Worm (Caenorhabditis elegans) whole organism, late embryonic: Measurements from ENCODE around the gene Y32G9B.1.

Experiments
- ceh-14 ChIP-seq: sonication (generic microtip); optimal IDR thresholded peaks from 2 replicates; lab custom pipeline; 2016; ENCODE audit warnings: missing genotype, missing genetic modification characterization, missing compliant biosample characterization
- elt-4 ChIP-seq: sonication (generic microtip); optimal IDR thresholded peaks from 2 replicates; lab custom pipeline; 2016; ENCODE audit warnings: missing genetic modification characterization, missing compliant biosample characterization
- pat-9 ChIP-seq: fragments of 200-800 bp; sonication (Bioruptor generic); optimal IDR thresholded peaks from 2 replicates; lab custom pipeline; 2018; ENCODE audit warnings: mild to moderate bottlenecking, missing genetic modification characterization, moderate library complexity, missing compliant biosample characterization

ce11 chrV:1821287-1821686 is 8.6 kb downstream of the Y32G9B.1 start, which contains the start of the genes gly-7 and mrpl-39:
- TF ChIP-seq ceh-14 (tag; lab: Kevin White, UChicago): no peak
- TF ChIP-seq elt-4 (tag; lab: Kevin White, UChicago): no peak
- peak; percentile 48 for TF ChIP-seq pat-9
